Worm (Caenorhabditis elegans): Measurements from ENCODE around the gene sri-2.

ce11 chrV:15924307-15924706 is 40.7 kb downstream of the sri-2 start, which contains the start of gene nhr-108:
- TF ChIP-seq fkh-3 (tag; optimal IDR thresholded peaks at IDR 0.05) = no peak
- TF ChIP-seq mes-4 (tag; optimal IDR thresholded peaks at IDR 0.05) = no peak
- no peak for TF ChIP-seq cebp-1 (GFP tag; IDR thresholded peaks at IDR 0.05)
- TF ChIP-seq cebp-1 (tag; optimal IDR thresholded peaks at IDR 0.05) = no peak
- no peak for TF ChIP-seq ceh-79 (tag; optimal IDR thresholded peaks at IDR 0.05)
- no peak for TF ChIP-seq mcd-1 (GFP tag; IDR thresholded peaks at IDR 0.05)
- no peak for TF ChIP-seq dox-1 (GFP tag; IDR thresholded peaks at IDR 0.05)
- no peak for TF ChIP-seq hsf-1 (GFP tag; IDR thresholded peaks at IDR 0.05)
